Worm (Caenorhabditis elegans) whole organism, L1 larva: ENCODE measurements around the gene C16C8.19.
A peak's percentile ranks its signal among the peaks of the same experiment; 100 is the strongest.

ENCODE experiments used
- C04F5.9 ChIP-seq: sonication (generic microtip); optimal IDR thresholded peaks from 2 replicates; lab custom pipeline; 2016; ENCODE audit warnings: missing genetic modification characterization, missing compliant biosample characterization
- C16A3.4 ChIP-seq: fragments of 150-350 bp; optimal IDR thresholded peaks from 2 replicates; lab custom pipeline; 2014; ENCODE audit warnings: missing biosample characterization, missing genetic modification characterization
- aha-1 ChIP-seq: fragments of 150-350 bp; optimal IDR thresholded peaks from 2 replicates; lab custom pipeline; 2014; ENCODE audit warnings: missing biosample characterization, missing genetic modification characterization
- alr-1 ChIP-seq: fragments of 200-800 bp; sonication (Bioruptor generic); optimal IDR thresholded peaks from 2 replicates; lab custom pipeline; 2018; ENCODE audit warnings: borderline replicate concordance, mild to moderate bottlenecking, missing genetic modification characterization, missing compliant biosample characterization
- aly-2 ChIP-seq: fragments of 150-350 bp; optimal IDR thresholded peaks from 2 replicates; lab custom pipeline; 2014; ENCODE audit warnings: missing biosample characterization, missing genetic modification characterization
- blmp-1 ChIP-seq: fragments of 150-350 bp; optimal IDR thresholded peaks from 2 replicates; lab custom pipeline; 2014; ENCODE audit warnings: missing biosample characterization, missing genetic modification characterization
- ceh-82 ChIP-seq, 3 experiments: fragments of 150-350 bp in 1 of 3; sonication (generic microtip) in 2 of 3; optimal IDR thresholded peaks; 2 replicates each; lab custom pipeline; 2014 to 2017; ENCODE audit warnings: missing biosample characterization in 3 of 3, missing genetic modification characterization in 3 of 3
- ceh-88 ChIP-seq: fragments of 200-800 bp; sonication (Bioruptor generic); IDR thresholded peaks from 2 replicates; pipeline ENCODE4 v1.3.6; 2022; ENCODE audit warnings: missing genetic modification characterization, missing compliant biosample characterization
- ceh-90 ChIP-seq: sonication (generic microtip); optimal IDR thresholded peaks from 2 replicates; lab custom pipeline; 2016; ENCODE audit warnings: missing genetic modification characterization, missing compliant biosample characterization
- efl-3 ChIP-seq: fragments of 200-800 bp; sonication (Bioruptor generic); optimal IDR thresholded peaks from 2 replicates; lab custom pipeline; 2018; ENCODE audit warnings: mild to moderate bottlenecking, missing genetic modification characterization, missing compliant biosample characterization
- egl-27 ChIP-seq, 2 experiments: fragments of 150-350 bp in 1 of 2; sonication (generic microtip); optimal IDR thresholded peaks; 3 replicates each; lab custom pipeline; 2017 to 2018; ENCODE audit warnings: missing biosample characterization in 2 of 2, missing genetic modification characterization in 2 of 2, missing genetic modification reagents in 2 of 2
- elt-3 ChIP-seq, 6 experiments: fragments of 150-350 bp in 1 of 6; sonication (generic microtip); optimal IDR thresholded peaks; 2 replicates each; lab custom pipeline; 2017 to 2018; ENCODE audit warnings: missing biosample characterization in 6 of 6, missing genetic modification characterization in 6 of 6, inconsistent platforms in 1 of 6
- fkh-4 ChIP-seq: sonication (generic microtip); optimal IDR thresholded peaks from 2 replicates; lab custom pipeline; 2016; ENCODE audit warnings: missing compliant biosample characterization, missing genetic modification characterization, borderline replicate concordance
- fkh-8 ChIP-seq: sonication (generic microtip); optimal IDR thresholded peaks from 2 replicates; lab custom pipeline; 2016; ENCODE audit warnings: mild to moderate bottlenecking, missing genetic modification characterization, missing compliant biosample characterization
- grh-1 ChIP-seq: fragments of 200-800 bp; sonication (Bioruptor generic); IDR thresholded peaks from 2 replicates; pipeline ENCODE4 v1.3.6; 2022; ENCODE audit warnings: missing genetic modification reagents, missing genetic modification characterization, missing compliant biosample characterization
- hlh-17 ChIP-seq: fragments of 200-800 bp; sonication (Bioruptor generic); optimal IDR thresholded peaks from 2 replicates; lab custom pipeline; 2018; ENCODE audit warnings: missing genetic modification characterization, mild to moderate bottlenecking, missing compliant biosample characterization, moderate library complexity, borderline replicate concordance
- hpl-2 ChIP-seq: fragments of 150-350 bp; optimal IDR thresholded peaks from 2 replicates; lab custom pipeline; 2014; ENCODE audit warnings: missing biosample characterization, missing genetic modification reagents, missing genetic modification characterization
- irx-1 ChIP-seq: sonication (generic microtip); optimal IDR thresholded peaks from 2 replicates; lab custom pipeline; 2016; ENCODE audit warnings: missing genetic modification characterization, missing compliant biosample characterization
- lin-14 ChIP-seq: fragments of 200-800 bp; sonication (Bioruptor generic); optimal IDR thresholded peaks from 2 replicates; lab custom pipeline; 2018; ENCODE audit warnings: mild to moderate bottlenecking, missing genetic modification characterization, moderate library complexity, missing compliant biosample characterization
- lir-3 ChIP-seq: sonication (generic microtip); optimal IDR thresholded peaks from 2 replicates; lab custom pipeline; 2016; ENCODE audit warnings: mild to moderate bottlenecking, missing genetic modification characterization, moderate library complexity, missing compliant biosample characterization; ENCODE audit not compliant: poor library complexity
- mab-9 ChIP-seq: fragments of 200-800 bp; sonication (Bioruptor generic); IDR thresholded peaks from 2 replicates; pipeline ENCODE4 v1.3.6; 2022; ENCODE audit warnings: missing genetic modification reagents, missing genetic modification characterization, missing compliant biosample characterization
- mdl-1 ChIP-seq, 2 experiments: fragments of 150-350 bp; optimal IDR thresholded peaks; 2 replicates each; lab custom pipeline; 2014 to 2017; ENCODE audit warnings: missing biosample characterization in 2 of 2, missing genetic modification characterization in 2 of 2, inconsistent platforms in 1 of 2
- mef-2 ChIP-seq: fragments of 150-350 bp; optimal IDR thresholded peaks from 2 replicates; lab custom pipeline; 2014; ENCODE audit warnings: missing biosample characterization, missing genetic modification characterization
- mep-1 ChIP-seq: fragments of 150-350 bp; optimal IDR thresholded peaks from 2 replicates; lab custom pipeline; 2014; ENCODE audit warnings: missing biosample characterization, missing genetic modification characterization
- nhr-19 ChIP-seq: fragments of 200-800 bp; sonication (Bioruptor generic); conservative IDR thresholded peaks from 2 replicates; pipeline ENCODE4 v1.3.6; 2022; ENCODE audit warnings: missing genetic modification characterization, missing compliant biosample characterization
- nhr-237 ChIP-seq: fragments of 150-350 bp; optimal IDR thresholded peaks from 2 replicates; lab custom pipeline; 2014; ENCODE audit warnings: missing biosample characterization, missing genetic modification characterization
- nhr-28 ChIP-seq: fragments of 150-350 bp; optimal IDR thresholded peaks from 2 replicates; lab custom pipeline; 2014; ENCODE audit warnings: missing biosample characterization, missing genetic modification characterization
- nhr-71 ChIP-seq: sonication (generic microtip); optimal IDR thresholded peaks from 2 replicates; lab custom pipeline; 2016; ENCODE audit warnings: mild to moderate bottlenecking, missing genetic modification characterization, moderate library complexity, missing compliant biosample characterization
- nhr-84 ChIP-seq: sonication (generic microtip); optimal IDR thresholded peaks from 2 replicates; lab custom pipeline; 2017; ENCODE audit warnings: missing biosample characterization, missing genetic modification characterization
- pax-3 ChIP-seq: fragments of 200-800 bp; sonication (Bioruptor generic); optimal IDR thresholded peaks from 2 replicates; lab custom pipeline; 2018; ENCODE audit warnings: mild to moderate bottlenecking, missing genetic modification characterization, moderate library complexity, missing compliant biosample characterization
- rnt-1 ChIP-seq: sonication (generic microtip); optimal IDR thresholded peaks from 2 replicates; lab custom pipeline; 2016; ENCODE audit warnings: mild to moderate bottlenecking, missing genetic modification characterization, moderate library complexity, missing compliant biosample characterization
- skn-1 ChIP-seq: fragments of 150-350 bp; optimal IDR thresholded peaks from 2 replicates; lab custom pipeline; 2014; ENCODE audit warnings: missing biosample characterization, missing genetic modification characterization
- snpc-4 ChIP-seq: fragments of 150-350 bp; optimal IDR thresholded peaks from 2 replicates; lab custom pipeline; 2014; ENCODE audit warnings: missing biosample characterization, missing genetic modification characterization
- sox-4 ChIP-seq: sonication (generic microtip); optimal IDR thresholded peaks from 2 replicates; lab custom pipeline; 2016; ENCODE audit warnings: missing genetic modification characterization, missing compliant biosample characterization
- sup-37 ChIP-seq: fragments of 200-800 bp; sonication (Bioruptor generic); optimal IDR thresholded peaks from 2 replicates; lab custom pipeline; 2018; ENCODE audit warnings: mild to moderate bottlenecking, missing genetic modification characterization, missing compliant biosample characterization
- tbx-2 ChIP-seq: sonication (generic microtip); optimal IDR thresholded peaks from 2 replicates; lab custom pipeline; 2016; ENCODE audit warnings: missing genetic modification characterization, missing compliant biosample characterization
- unc-130 ChIP-seq: fragments of 150-350 bp; optimal IDR thresholded peaks from 2 replicates; lab custom pipeline; 2017; ENCODE audit warnings: missing biosample characterization, missing genetic modification characterization, inconsistent platforms
- vab-15 ChIP-seq: sonication (generic microtip); optimal IDR thresholded peaks from 2 replicates; lab custom pipeline; 2017; ENCODE audit warnings: missing genotype, mild to moderate bottlenecking, missing genetic modification characterization, missing compliant biosample characterization
- xbp-1 ChIP-seq: sonication (generic microtip); optimal IDR thresholded peaks from 2 replicates; lab custom pipeline; 2016; ENCODE audit warnings: missing genetic modification characterization, missing compliant biosample characterization
- ztf-11 ChIP-seq, 2 experiments: sonication (generic microtip); optimal IDR thresholded peaks; 2 replicates each; lab custom pipeline; 2016 to 2017; ENCODE audit warnings: missing genetic modification characterization in 2 of 2, missing biosample characterization in 1 of 2, missing compliant biosample characterization in 1 of 2
- ztf-4 ChIP-seq: fragments of 150-350 bp; optimal IDR thresholded peaks from 2 replicates; lab custom pipeline; 2014; ENCODE audit warnings: missing biosample characterization, missing genetic modification characterization

Gene C16C8.19

ce11 chrII:3428158-3428704 is 30.1 kb upstream of the C16C8.19 start (continued):
- no peak for TF ChIP-seq tbx-2
- TF ChIP-seq unc-130 (tag; lab: Kevin White, UChicago) = no peak
- no peak for TF ChIP-seq ceh-88
- no peak for TF ChIP-seq C16A3.4
- no peak for TF ChIP-seq irx-1 (tag; lab: Kevin White, UChicago)
- no peak for TF ChIP-seq vab-15 (tag; lab: Kevin White, UChicago)

DNA sequence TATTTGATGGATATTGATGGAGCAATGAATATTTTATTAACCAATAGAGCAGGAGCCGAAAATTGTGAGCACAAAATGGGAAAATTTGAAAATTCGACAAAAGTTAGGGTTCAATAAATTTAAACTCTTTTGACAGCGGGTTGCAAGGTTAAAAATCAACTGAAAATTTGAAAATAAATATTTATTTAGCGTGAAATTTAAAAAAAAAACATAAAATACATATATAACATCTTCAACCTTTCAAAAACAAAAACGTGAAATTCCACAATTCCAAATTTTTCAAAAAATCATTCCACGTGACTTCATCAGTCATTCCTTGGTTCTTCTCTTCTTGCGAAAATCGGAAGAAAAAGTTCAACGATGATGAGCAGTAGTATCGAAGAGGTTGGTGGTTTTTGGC is 28.9 kb upstream of the C16C8.19 start, which contains the start of gene C16C8.18:
TSS of gene C16C8.18 (plus strand) at position 301 of the 400 bp plus-strand sequence.
- no peak for TF ChIP-seq fkh-8
- TF ChIP-seq efl-3 = no peak
- TF ChIP-seq skn-1 = no peak
- no peak for TF ChIP-seq nhr-71 (tag; lab: Kevin White, UChicago)
- TF ChIP-seq aha-1 (tag; lab: Kevin White, UChicago) = no peak
- TF ChIP-seq xbp-1 (tag; lab: Kevin White, UChicago) = no peak
- no peak for TF ChIP-seq rnt-1
- TF ChIP-seq C16A3.4 = no peak
- TF ChIP-seq pax-3 = no peak
- no peak for TF ChIP-seq ceh-90
- no peak for TF ChIP-seq nhr-237
- TF ChIP-seq fkh-4 = no peak
- no peak for TF ChIP-seq grh-1 (GFP tag; lab: Robert Waterston, UW)

DNA sequence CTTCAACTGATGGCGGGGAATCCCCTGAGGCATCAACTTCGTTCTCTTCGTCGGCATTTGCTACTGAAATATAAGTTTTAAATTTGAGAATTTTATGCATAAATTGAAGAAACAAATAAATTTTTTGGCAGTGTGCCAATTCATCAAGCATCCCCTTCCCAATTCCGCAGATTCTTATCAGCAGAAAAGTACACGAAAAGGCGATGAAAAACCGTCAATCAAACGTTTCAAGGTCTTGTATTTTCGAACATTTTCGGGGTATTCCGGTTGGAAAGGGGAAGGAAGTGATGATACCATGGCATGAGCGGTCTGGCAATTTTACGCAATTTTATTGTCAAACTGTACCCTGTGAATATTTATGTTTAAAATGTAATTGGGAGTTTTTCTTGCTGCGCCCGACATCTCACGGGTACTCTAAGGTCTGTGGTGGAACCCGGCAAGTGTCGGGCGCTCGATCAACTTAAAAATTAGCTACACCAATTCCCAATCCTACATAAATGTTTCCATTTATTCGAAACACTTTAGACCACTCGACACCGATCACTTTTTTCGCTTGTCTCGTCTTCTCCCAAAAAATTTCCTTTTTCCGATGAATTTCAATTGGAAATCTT is 23.3 kb upstream of the C16C8.19 start:
- no peak for TF ChIP-seq C04F5.9
- TF ChIP-seq snpc-4 (tag; lab: Kevin White, UChicago) = peak; percentile 75
- TF ChIP-seq hpl-2 (GFP tag; lab: Kevin White, UChicago) = no peak
- TF ChIP-seq lin-14 = peak; percentile 37

ce11 chrII:3436412-3436811 is 21.9 kb upstream of the C16C8.19 start, which contains the start of gene skpo-2:
Gene skpo-2 (minus strand): TSS chrII:3436512.
- no peak for TF ChIP-seq nhr-19 (GFP tag; lab: Robert Waterston, UW)

ce11 chrII:3437393-3437792 is 20.9 kb upstream of the C16C8.19 start:
- TF ChIP-seq aha-1 (tag; lab: Kevin White, UChicago) (no peak), nhr-19 (GFP tag; lab: Robert Waterston, UW) (no peak), sox-4 (tag; lab: Kevin White, UChicago) (no peak), elt-3 (tag; optimal IDR thresholded peaks at IDR 0.05; lab: Kevin White, UChicago) (no peak), irx-1 (tag; lab: Kevin White, UChicago) (no peak), nhr-84 (no peak), mep-1 (no peak), lir-3 (tag; lab: Kevin White, UChicago) (no peak)

ce11 chrII:3438280-3438679 is 20.0 kb upstream of the C16C8.19 start:
- TF ChIP-seq ceh-82 (tag; optimal IDR thresholded peaks at IDR 0.05; lab: Kevin White, UChicago) = no peak
- TF ChIP-seq blmp-1 (tag; lab: Kevin White, UChicago) = peak; percentile 90

DNA sequence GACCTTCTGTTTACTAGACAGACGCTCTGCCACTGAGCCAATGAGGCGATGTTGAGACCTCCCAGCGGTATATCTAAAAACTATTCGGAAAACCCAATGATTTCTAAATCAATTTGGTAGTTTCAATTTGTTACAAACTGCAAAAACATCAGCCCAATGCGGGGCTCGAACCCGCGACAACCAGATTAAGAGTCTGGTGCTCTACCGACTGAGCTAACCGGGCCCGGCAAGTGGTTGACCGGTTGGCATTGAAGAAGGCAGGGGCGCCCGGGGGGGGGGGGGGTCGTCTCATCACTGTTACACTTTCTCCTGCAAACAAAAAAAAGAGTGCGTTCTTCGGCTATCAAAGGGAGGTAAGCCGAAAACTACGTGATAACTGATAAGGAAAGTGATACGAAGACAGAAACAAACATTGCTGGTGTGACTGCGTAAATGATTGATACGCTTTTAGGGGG is 19.0 kb upstream of the C16C8.19 start:
- TF ChIP-seq mdl-1 (tag; optimal IDR thresholded peaks at IDR 0.05; lab: Kevin White, UChicago) = no peak
- peak; percentile 51 for TF ChIP-seq rnt-1
- TF ChIP-seq egl-27 (tag; optimal IDR thresholded peaks at IDR 0.05; lab: Kevin White, UChicago) = no peak
- 0 out of 2 replicates have a peak, but pooled peaks have one; percentile 6 for TF ChIP-seq grh-1 (GFP tag; lab: Robert Waterston, UW)
- no peak for TF ChIP-seq mab-9
- no peak for TF ChIP-seq C04F5.9
- TF ChIP-seq sup-37 = peak; percentile 10
- TF ChIP-seq ztf-4 (tag; lab: Kevin White, UChicago) = no peak
- no peak for TF ChIP-seq hlh-17 (GFP tag; lab: Kevin White, UChicago)
- TF ChIP-seq nhr-28 = no peak
- TF ChIP-seq alr-1 (tag; lab: Kevin White, UChicago) = no peak
- TF ChIP-seq ztf-11 (tag; optimal IDR thresholded peaks at IDR 0.05; lab: Kevin White, UChicago) = no peak
- no peak for TF ChIP-seq aly-2 (tag; lab: Kevin White, UChicago)
- TF ChIP-seq mef-2 (tag; lab: Kevin White, UChicago) = no peak
- no peak for TF ChIP-seq C16A3.4
